Fruit fly (Drosophila melanogaster) whole organism, prepupa: ENCODE measurements around the gene CG15638.

Source experiments
- CG11294 ChIP-seq: fragments of 200-800 bp; sonication (Bioruptor generic); IDR thresholded peaks from 2 replicates; pipeline ENCODE4 v1.3.6; 2022; ENCODE audit warnings: missing biosample characterization, missing genetic modification characterization
- CG1621 ChIP-seq: fragments of 200-800 bp; sonication (Bioruptor generic); optimal IDR thresholded peaks from 3 replicates; lab custom pipeline; 2018; ENCODE audit warnings: missing biosample characterization, mild to moderate bottlenecking, missing genetic modification characterization
- CG16779 ChIP-seq: fragments of 200-800 bp; sonication (Bioruptor generic); optimal IDR thresholded peaks from 3 replicates; lab custom pipeline; 2017; ENCODE audit warnings: missing biosample characterization, mild to moderate bottlenecking, missing genetic modification characterization
- CG6808 ChIP-seq: fragments of 200-800 bp; sonication (Bioruptor generic); optimal IDR thresholded peaks from 3 replicates; lab custom pipeline; 2017; ENCODE audit warnings: missing biosample characterization, missing genetic modification characterization, mild to moderate bottlenecking, moderate library complexity, missing genetic modification reagents
- Ets21C ChIP-seq: fragments of 200-800 bp; sonication (Bioruptor generic); optimal IDR thresholded peaks from 3 replicates; lab custom pipeline; 2016; ENCODE audit warnings: missing biosample characterization, missing genetic modification characterization
- Gug ChIP-seq: fragments of 200-800 bp; sonication (Bioruptor generic); IDR thresholded peaks from 2 replicates; pipeline ENCODE4 v1.3.6; 2022; ENCODE audit warnings: missing biosample characterization, missing genetic modification characterization
- Hr39 ChIP-seq: fragments of 200-800 bp; sonication (Bioruptor generic); optimal IDR thresholded peaks from 2 replicates; lab custom pipeline; 2016; ENCODE audit warnings: missing biosample characterization, missing genetic modification characterization
- Met ChIP-seq: fragments of 200-800 bp; sonication (Bioruptor generic); optimal IDR thresholded peaks from 3 replicates; lab custom pipeline; 2016; ENCODE audit warnings: missing biosample characterization, missing genetic modification characterization
- Sox15 ChIP-seq: fragments of 200-800 bp; sonication (Bioruptor generic); optimal IDR thresholded peaks from 3 replicates; lab custom pipeline; 2016; ENCODE audit warnings: missing biosample characterization, missing genetic modification characterization
- dac ChIP-seq: fragments of 200-800 bp; sonication (Bioruptor generic); optimal IDR thresholded peaks from 2 replicates; lab custom pipeline; 2017; ENCODE audit warnings: missing biosample characterization, mild to moderate bottlenecking, missing genetic modification characterization
- lz ChIP-seq: fragments of 200-800 bp; sonication (Bioruptor generic); optimal IDR thresholded peaks from 3 replicates; lab custom pipeline; 2016; ENCODE audit warnings: missing biosample characterization, missing genetic modification characterization

DNA sequence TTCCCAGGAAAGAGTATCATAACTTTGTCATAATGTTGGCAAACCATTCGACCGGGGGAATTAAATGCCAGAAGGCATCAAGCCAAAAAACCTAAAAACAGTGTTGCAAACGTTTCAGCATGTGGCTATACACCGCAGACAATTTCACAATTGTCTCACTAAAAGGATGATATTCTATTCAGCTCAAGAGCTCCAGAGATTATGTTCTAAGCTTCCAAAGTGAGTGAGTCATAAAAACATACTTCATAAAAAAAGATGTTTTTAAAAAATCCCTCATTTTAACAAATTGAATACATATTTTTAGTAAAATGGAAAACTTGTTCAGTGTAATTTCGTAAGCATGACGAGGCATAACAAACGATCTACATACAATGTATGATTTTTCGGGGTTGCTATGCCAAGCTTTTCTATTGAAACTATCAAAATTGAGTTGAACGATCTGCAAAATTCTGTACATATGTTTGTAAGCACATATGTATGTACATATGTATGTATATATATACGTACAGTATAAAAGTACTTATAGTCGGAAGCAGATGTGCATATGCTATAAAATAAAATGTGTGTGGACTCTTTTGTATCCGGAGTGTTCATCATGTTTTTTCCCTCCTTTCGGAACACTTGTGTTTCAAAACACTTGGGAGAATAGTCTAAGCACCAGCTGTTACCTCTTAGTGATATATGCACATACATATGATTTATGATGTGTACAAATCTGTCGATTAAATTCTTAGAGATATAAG, 20.5 kb downstream of the CG15638 start:
- no peak for TF ChIP-seq Gug (GFP tag; lab: Robert Waterston, UW)
- peak; percentile 44 for TF ChIP-seq Hr39 (GFP tag; lab: Kevin White, UChicago)
- peak; percentile 10; the same call in 1 of the 2 replicates for TF ChIP-seq CG11294
- TF ChIP-seq dac (GFP tag; lab: Kevin White, UChicago): no peak
- no peak for TF ChIP-seq Ets21C (GFP tag; lab: Kevin White, UChicago)
- TF ChIP-seq Met (GFP tag; lab: Kevin White, UChicago): no peak
- no peak for TF ChIP-seq CG6808 (GFP tag; lab: Kevin White, UChicago)
- TF ChIP-seq Sox15 (GFP tag; lab: Kevin White, UChicago): no peak
- TF ChIP-seq CG16779 (tag; lab: Kevin White, UChicago): no peak
- no peak for TF ChIP-seq CG1621
- TF ChIP-seq lz (GFP tag; lab: Kevin White, UChicago): no peak
